Worm (Caenorhabditis elegans) whole organism, early embryonic: ENCODE measurements around the gene lin-12.

ENCODE experiments used
- B0310.2 ChIP-seq: sonication (generic microtip); optimal IDR thresholded peaks from 2 replicates; lab custom pipeline; 2016; ENCODE audit warnings: mild to moderate bottlenecking, missing genetic modification characterization, missing compliant biosample characterization
- F13C5.2 ChIP-seq: sonication (generic microtip); optimal IDR thresholded peaks from 2 replicates; lab custom pipeline; 2017; ENCODE audit warnings: mild to moderate bottlenecking, missing genetic modification characterization, inconsistent platforms, missing compliant biosample characterization
- aly-1 ChIP-seq: sonication (generic microtip); optimal IDR thresholded peaks from 2 replicates; lab custom pipeline; 2016; ENCODE audit warnings: missing genetic modification characterization, missing compliant biosample characterization
- ama-1 ChIP-seq: fragments of 150-350 bp; optimal IDR thresholded peaks from 2 replicates; lab custom pipeline; 2014
- ceh-13 ChIP-seq: fragments of 200-800 bp; sonication (Bioruptor generic); optimal IDR thresholded peaks from 2 replicates; lab custom pipeline; 2018; ENCODE audit warnings: mild to moderate bottlenecking, missing genetic modification characterization, missing compliant biosample characterization
- ceh-36 ChIP-seq: sonication (generic microtip); optimal IDR thresholded peaks from 2 replicates; lab custom pipeline; 2016; ENCODE audit warnings: missing genetic modification characterization, inconsistent platforms, missing compliant biosample characterization
- ets-7 ChIP-seq: sonication (generic microtip); optimal IDR thresholded peaks from 2 replicates; lab custom pipeline; 2016; ENCODE audit warnings: missing genotype, missing genetic modification characterization, missing compliant biosample characterization
- flt-1 ChIP-seq: fragments of 200-800 bp; sonication (Bioruptor generic); IDR thresholded peaks from 2 replicates; pipeline ENCODE4 v1.3.6; 2022; ENCODE audit warnings: missing genetic modification characterization, missing compliant biosample characterization
- hmbx-1 ChIP-seq: sonication (generic microtip); optimal IDR thresholded peaks from 2 replicates; lab custom pipeline; 2016; ENCODE audit warnings: mild to moderate bottlenecking, missing genetic modification characterization, missing compliant biosample characterization
- hmg-4 ChIP-seq: fragments of 200-800 bp; sonication (Bioruptor generic); optimal IDR thresholded peaks from 2 replicates; lab custom pipeline; 2018; ENCODE audit warnings: mild to moderate bottlenecking, missing genetic modification characterization, missing compliant biosample characterization
- hnd-1 ChIP-seq: sonication (generic microtip); optimal IDR thresholded peaks from 2 replicates; lab custom pipeline; 2016; ENCODE audit warnings: missing genetic modification characterization, missing compliant biosample characterization
- pes-1 ChIP-seq: fragments of 200-800 bp; sonication (Bioruptor generic); IDR thresholded peaks from 2 replicates; pipeline ENCODE4 v1.3.6; 2022; ENCODE audit warnings: missing genetic modification reagents, missing genetic modification characterization, missing compliant biosample characterization
- scrt-1 ChIP-seq: fragments of 200-800 bp; sonication (Bioruptor generic); IDR thresholded peaks from 2 replicates; pipeline ENCODE4 v1.3.6; 2022; ENCODE audit warnings: missing genetic modification characterization, missing compliant biosample characterization
- sea-1 ChIP-seq: fragments of 200-800 bp; sonication (Bioruptor generic); conservative IDR thresholded peaks from 2 replicates; pipeline ENCODE4 v1.3.6; 2022; ENCODE audit warnings: missing genetic modification characterization, missing compliant biosample characterization
- tbx-11 ChIP-seq: fragments of 200-800 bp; sonication (Bioruptor generic); IDR thresholded peaks from 2 replicates; pipeline ENCODE4 v1.3.6; 2022; ENCODE audit warnings: missing genetic modification characterization, missing compliant biosample characterization
- tbx-37 ChIP-seq: fragments of 200-800 bp; sonication (Bioruptor generic); conservative IDR thresholded peaks from 2 replicates; pipeline ENCODE4 v1.3.6; 2022; ENCODE audit warnings: missing genetic modification reagents, missing genetic modification characterization, missing compliant biosample characterization
- tra-4 ChIP-seq: sonication (generic microtip); optimal IDR thresholded peaks from 2 replicates; lab custom pipeline; 2017; ENCODE audit warnings: missing genetic modification characterization, missing compliant biosample characterization

lin-12 gene

DNA sequence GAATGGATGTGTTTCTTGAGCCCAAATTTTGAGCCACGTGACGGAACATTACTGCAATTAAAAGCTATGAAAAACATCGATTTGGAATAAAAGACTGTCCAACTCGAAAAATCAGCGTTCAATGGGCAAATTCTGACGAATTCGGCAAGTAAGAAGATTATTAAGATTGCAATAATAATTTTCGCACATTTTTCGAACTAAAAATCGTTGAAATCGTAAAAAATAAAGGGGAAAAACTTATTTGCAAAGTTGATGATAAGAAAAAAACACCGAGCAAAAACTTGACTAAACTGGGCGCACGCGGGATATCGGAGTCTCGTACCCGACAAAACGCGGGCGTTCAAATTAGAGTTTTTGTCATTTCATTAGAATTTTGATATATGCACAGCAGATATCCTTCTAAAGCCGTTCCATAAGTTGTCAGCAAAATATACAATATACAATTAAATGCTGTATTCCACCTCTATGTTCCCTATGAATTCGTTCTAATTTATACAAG, 18.1 kb upstream of the lin-12 start, which contains the start of the genes mccc-2 and mrpl-44:
Gene mccc-2 (minus strand): TSS at position 51 of the 499 bp plus-strand sequence.
Gene mrpl-44 (minus strand): TSS at position 51 of the 499 bp plus-strand sequence.
- peak; percentile 16 for TF ChIP-seq F13C5.2
- TF ChIP-seq scrt-1 (GFP tag; lab: Robert Waterston, UW), result no peak
- no peak for TF ChIP-seq hnd-1

DNA sequence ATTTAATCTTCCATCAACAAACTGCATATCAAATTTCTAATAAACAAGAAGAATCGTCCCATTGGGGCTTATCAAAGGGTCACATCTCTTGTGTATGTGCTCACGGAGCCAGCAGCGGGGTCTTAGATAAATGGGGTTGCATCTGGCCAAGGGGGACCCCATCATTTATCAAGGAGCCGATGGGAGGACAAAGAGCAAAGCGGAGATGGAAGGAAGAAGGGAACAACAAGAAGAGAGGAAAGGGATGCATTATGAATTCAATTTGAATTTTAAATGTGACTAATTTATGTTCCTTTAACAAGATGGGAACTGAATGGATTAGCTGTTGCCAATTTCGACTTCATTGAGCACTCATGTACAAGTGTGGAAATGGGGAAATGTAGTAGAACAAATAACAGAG, 13.1 kb upstream of the lin-12 start:
- TF ChIP-seq ceh-13 (GFP tag; lab: Kevin White, UChicago) (no peak), flt-1 (GFP tag; lab: Robert Waterston, UW) (no peak), tbx-37 (GFP tag; lab: Robert Waterston, UW) (no peak), scrt-1 (GFP tag; lab: Robert Waterston, UW) (no peak), ceh-36 (no peak), pes-1 (GFP tag; lab: Robert Waterston, UW) (no peak), aly-1 (tag; lab: Kevin White, UChicago) (no peak), tbx-11 (GFP tag; lab: Robert Waterston, UW) (no peak), ama-1 (lab: Kevin White, UChicago) (no peak), hnd-1 (no peak), sea-1 (no peak), tra-4 (tag; lab: Kevin White, UChicago) (no peak), F13C5.2 (no peak), hmg-4 (GFP tag; lab: Kevin White, UChicago) (no peak), B0310.2 (no peak), hmbx-1 (no peak)

DNA sequence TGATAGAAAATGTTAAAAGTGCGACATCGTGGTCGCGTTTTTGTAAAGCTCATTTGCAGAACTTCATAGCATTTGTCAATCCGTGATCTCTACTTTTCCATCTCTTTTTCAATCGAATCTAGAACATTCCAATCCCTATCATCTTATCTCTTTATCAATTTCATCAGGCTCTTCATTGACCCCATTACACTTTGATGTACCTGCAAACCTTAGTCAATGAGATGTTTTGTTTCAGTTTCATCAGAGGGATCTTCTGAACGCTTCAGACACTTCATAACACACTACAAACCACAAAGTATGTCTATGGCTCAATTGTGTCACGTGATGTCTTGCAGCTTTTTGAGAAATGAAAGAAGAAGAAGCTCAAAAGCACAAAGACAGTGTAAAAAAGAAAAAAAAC, 11.8 kb upstream of the lin-12 start:
- no peak for TF ChIP-seq sea-1
- no peak for TF ChIP-seq tbx-11 (GFP tag; lab: Robert Waterston, UW)
- TF ChIP-seq ama-1 (lab: Kevin White, UChicago), result no peak
- TF ChIP-seq hmbx-1, result no peak
- TF ChIP-seq hmg-4 (GFP tag; lab: Kevin White, UChicago), result no peak
- TF ChIP-seq F13C5.2, result no peak
- no peak for TF ChIP-seq ets-7 (tag; lab: Kevin White, UChicago)
- no peak for TF ChIP-seq ceh-36
- TF ChIP-seq aly-1 (tag; lab: Kevin White, UChicago), result no peak
- no peak for TF ChIP-seq flt-1 (GFP tag; lab: Robert Waterston, UW)
- TF ChIP-seq B0310.2, result no peak
- TF ChIP-seq scrt-1 (GFP tag; lab: Robert Waterston, UW), result no peak
- TF ChIP-seq pes-1 (GFP tag; lab: Robert Waterston, UW), result no peak
- no peak for TF ChIP-seq tra-4 (tag; lab: Kevin White, UChicago)
- TF ChIP-seq tbx-37 (GFP tag; lab: Robert Waterston, UW), result no peak
- no peak for TF ChIP-seq hnd-1
- TF ChIP-seq ceh-13 (GFP tag; lab: Kevin White, UChicago), result no peak

DNA sequence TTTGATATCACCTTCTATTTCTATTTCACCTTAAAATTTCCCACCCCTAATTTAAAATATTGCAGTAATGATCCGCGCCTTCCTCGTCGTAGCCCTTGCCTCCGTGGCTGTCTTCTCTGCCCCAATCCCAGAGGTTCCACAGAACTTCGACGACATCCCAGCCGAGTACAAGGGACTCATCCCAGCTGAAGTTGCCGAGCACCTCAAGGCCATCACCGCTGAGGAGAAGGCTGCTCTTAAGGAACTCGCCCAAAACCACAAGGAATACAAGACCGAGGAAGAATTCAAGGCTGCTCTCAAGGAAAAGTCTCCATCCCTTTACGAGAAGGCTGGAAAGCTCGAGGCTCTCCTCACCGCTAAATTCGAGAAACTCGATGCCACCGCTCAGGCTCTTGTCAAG, 10.5 kb upstream of the lin-12 start, which contains the start of gene far-2:
Gene far-2 (plus strand): TSS at position 66 of the 400 bp plus-strand sequence.
- TF ChIP-seq ama-1 (lab: Kevin White, UChicago), result no peak

DNA sequence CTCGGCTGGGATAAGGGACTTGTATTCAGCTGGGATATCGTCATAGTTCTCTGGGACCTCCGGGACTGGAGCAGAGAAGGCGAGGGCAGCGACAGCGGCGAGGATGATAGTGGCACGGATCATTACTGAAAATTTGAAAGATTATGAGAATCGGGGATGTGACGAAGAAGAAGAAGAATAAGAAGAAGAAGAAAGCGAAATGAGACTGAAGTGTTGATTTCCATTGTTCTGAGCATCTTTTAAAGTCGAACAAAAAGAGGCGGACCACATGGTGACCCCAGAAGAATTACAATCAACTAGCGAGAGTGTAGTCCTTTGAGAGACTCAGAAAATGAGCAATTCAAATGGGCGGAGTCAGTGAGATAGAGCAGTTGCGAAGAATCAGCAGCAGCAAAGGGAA, 9.8 kb upstream of the lin-12 start, which contains the start of gene far-1:
Gene far-1 (minus strand): TSS at position 125 of the 400 bp plus-strand sequence.
- no peak for TF ChIP-seq ceh-13 (GFP tag; lab: Kevin White, UChicago)
- TF ChIP-seq aly-1 (tag; lab: Kevin White, UChicago), result no peak
- no peak for TF ChIP-seq hmbx-1
- no peak for TF ChIP-seq scrt-1 (GFP tag; lab: Robert Waterston, UW)
- no peak for TF ChIP-seq hmg-4 (GFP tag; lab: Kevin White, UChicago)
- no peak for TF ChIP-seq ets-7 (tag; lab: Kevin White, UChicago)
- TF ChIP-seq ceh-36, result no peak
- no peak for TF ChIP-seq tra-4 (tag; lab: Kevin White, UChicago)
- TF ChIP-seq pes-1 (GFP tag; lab: Robert Waterston, UW), result no peak
- no peak for TF ChIP-seq B0310.2
- no peak for TF ChIP-seq hnd-1
- TF ChIP-seq tbx-37 (GFP tag; lab: Robert Waterston, UW), result no peak
- no peak for TF ChIP-seq sea-1
- no peak for TF ChIP-seq ama-1 (lab: Kevin White, UChicago)
- TF ChIP-seq tbx-11 (GFP tag; lab: Robert Waterston, UW), result no peak
- no peak for TF ChIP-seq F13C5.2
- TF ChIP-seq flt-1 (GFP tag; lab: Robert Waterston, UW), result no peak

DNA sequence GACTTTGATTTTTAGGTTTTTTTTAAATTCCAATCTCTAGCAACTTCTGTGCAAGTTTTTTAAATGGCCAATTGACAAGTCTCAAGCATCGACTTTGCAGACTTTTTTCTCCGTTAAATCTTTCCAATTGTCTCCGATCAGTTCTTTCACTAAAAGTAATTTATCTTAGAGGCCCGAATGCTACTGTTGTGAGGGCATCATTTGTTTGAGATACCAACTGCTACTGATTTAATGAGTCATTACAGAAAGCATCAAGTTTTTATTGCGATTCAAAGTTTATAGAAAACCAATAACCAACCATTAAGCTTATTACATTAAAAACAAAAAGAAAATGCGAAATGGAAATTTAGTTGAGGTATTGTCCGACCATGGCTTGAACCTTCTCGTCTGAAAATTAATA, 8.9 kb upstream of the lin-12 start:
- no peak for TF ChIP-seq hmg-4 (GFP tag; lab: Kevin White, UChicago)
- TF ChIP-seq scrt-1 (GFP tag; lab: Robert Waterston, UW), result no peak
- no peak for TF ChIP-seq F13C5.2
- TF ChIP-seq ama-1 (lab: Kevin White, UChicago), result no peak
- no peak for TF ChIP-seq ceh-13 (GFP tag; lab: Kevin White, UChicago)
- TF ChIP-seq hnd-1, result no peak
- no peak for TF ChIP-seq sea-1
- no peak for TF ChIP-seq tbx-11 (GFP tag; lab: Robert Waterston, UW)
- TF ChIP-seq tbx-37 (GFP tag; lab: Robert Waterston, UW), result no peak
- TF ChIP-seq ceh-36, result no peak
- TF ChIP-seq ets-7 (tag; lab: Kevin White, UChicago), result no peak
- no peak for TF ChIP-seq tra-4 (tag; lab: Kevin White, UChicago)
- no peak for TF ChIP-seq pes-1 (GFP tag; lab: Robert Waterston, UW)
- no peak for TF ChIP-seq B0310.2
- TF ChIP-seq hmbx-1, result no peak
- TF ChIP-seq aly-1 (tag; lab: Kevin White, UChicago), result no peak
- no peak for TF ChIP-seq flt-1 (GFP tag; lab: Robert Waterston, UW)

DNA sequence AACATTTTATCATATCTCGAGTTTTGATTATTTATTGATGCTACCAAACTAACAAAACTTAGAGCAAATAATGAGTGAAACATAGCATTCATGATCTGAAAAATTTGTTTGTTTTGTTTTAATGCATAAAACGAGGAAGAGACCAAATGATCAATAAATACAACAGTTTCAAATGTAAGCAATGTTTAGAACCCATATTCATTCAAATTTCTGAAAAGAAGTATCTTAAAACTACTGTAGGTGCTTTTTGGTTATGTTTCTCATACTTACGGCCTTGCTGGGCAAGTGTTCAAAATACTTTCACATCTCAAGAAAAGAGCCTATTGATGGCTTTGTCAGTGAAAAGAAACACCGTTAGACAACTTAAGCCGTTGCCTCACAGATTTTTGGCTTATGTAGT, 6.4 kb upstream of the lin-12 start, which contains the start of gene F02A9.1:
Gene F02A9.1 (minus strand): TSS at position 101 of the 400 bp plus-strand sequence.
- TF ChIP-seq sea-1 (no peak), tbx-37 (GFP tag; lab: Robert Waterston, UW) (no peak), aly-1 (tag; lab: Kevin White, UChicago) (no peak)

DNA sequence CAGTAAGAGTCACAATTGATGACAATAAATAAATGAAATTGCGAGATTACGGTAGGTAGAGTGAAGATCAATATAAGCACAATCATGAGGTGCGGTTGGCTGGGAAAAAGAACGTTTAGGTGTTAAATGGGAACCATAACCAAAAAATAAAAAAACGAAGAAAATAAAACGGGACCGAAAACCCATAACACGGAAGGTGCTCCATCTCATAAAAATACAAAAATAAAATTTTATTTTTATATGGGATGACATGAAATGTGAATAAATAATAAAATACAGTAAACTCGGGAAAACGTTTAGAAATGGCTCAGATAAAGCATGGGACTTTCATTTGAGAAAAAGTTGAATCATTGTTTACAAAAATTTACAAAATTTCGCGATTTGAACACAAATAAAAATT, 4.3 kb upstream of the lin-12 start, which contains the start of gene F02A9.7:
Gene F02A9.7 (minus strand): TSS at position 101 of the 400 bp plus-strand sequence.
- TF ChIP-seq tbx-11 (GFP tag; lab: Robert Waterston, UW) (no peak), ets-7 (tag; lab: Kevin White, UChicago) (no peak), pes-1 (GFP tag; lab: Robert Waterston, UW) (no peak), ceh-13 (GFP tag; lab: Kevin White, UChicago) (no peak), scrt-1 (GFP tag; lab: Robert Waterston, UW) (no peak), hmg-4 (GFP tag; lab: Kevin White, UChicago) (no peak), hmbx-1 (no peak), flt-1 (GFP tag; lab: Robert Waterston, UW) (no peak)
